Worm (Caenorhabditis elegans) whole organism, young adult: ENCODE results near the gene R02D1.2.

Experiments
- F49E8.2 ChIP-seq: sonication (generic microtip); optimal IDR thresholded peaks from 3 replicates; lab custom pipeline; 2017; ENCODE audit warnings: missing genetic modification characterization, mild to moderate bottlenecking, missing compliant biosample characterization, antibody characterized with exemption, moderate library complexity; ENCODE audit not compliant: insufficient read depth
- nhr-90 ChIP-seq: sonication (generic microtip); optimal IDR thresholded peaks from 2 replicates; lab custom pipeline; 2016; ENCODE audit warnings: missing genotype, mild to moderate bottlenecking, missing genetic modification characterization, missing compliant biosample characterization

- TF ChIP-seq nhr-90 (tag; lab: Kevin White, UChicago) (no peak), F49E8.2 (tag; lab: Kevin White, UChicago) (no peak)
Observed at ce11 chrV:4332450-4332849, 9.8 kb upstream of the R02D1.2 start, which contains the start of gene oac-12.
